Worm (Caenorhabditis elegans) whole organism, L1 larva: ENCODE data around the gene Y53F4B.21.
"Not testable (repeated sequence)": the region's sequence is repeated elsewhere in the genome, so short reads cannot be mapped to it uniquely, and the experiment has no call there.

Source experiments
- ama-1 ChIP-seq: fragments of 150-350 bp; optimal IDR thresholded peaks from 2 replicates; lab custom pipeline; 2014
- lin-13 ChIP-seq: fragments of 150-350 bp; optimal IDR thresholded peaks from 2 replicates; lab custom pipeline; 2014; ENCODE audit warnings: missing biosample characterization, missing genetic modification reagents, missing genetic modification characterization
- nhr-28 ChIP-seq: fragments of 150-350 bp; optimal IDR thresholded peaks from 2 replicates; lab custom pipeline; 2014; ENCODE audit warnings: missing biosample characterization, missing genetic modification characterization
- nhr-71 ChIP-seq: sonication (generic microtip); optimal IDR thresholded peaks from 2 replicates; lab custom pipeline; 2016; ENCODE audit warnings: mild to moderate bottlenecking, missing genetic modification characterization, moderate library complexity, missing compliant biosample characterization
- swsn-7 ChIP-seq: sonication (generic microtip); optimal IDR thresholded peaks from 2 replicates; lab custom pipeline; 2016; ENCODE audit warnings: missing genetic modification characterization, missing compliant biosample characterization
- unc-86 ChIP-seq: sonication (generic microtip); optimal IDR thresholded peaks from 2 replicates; lab custom pipeline; 2016; ENCODE audit warnings: missing genetic modification characterization, missing compliant biosample characterization

DNA sequence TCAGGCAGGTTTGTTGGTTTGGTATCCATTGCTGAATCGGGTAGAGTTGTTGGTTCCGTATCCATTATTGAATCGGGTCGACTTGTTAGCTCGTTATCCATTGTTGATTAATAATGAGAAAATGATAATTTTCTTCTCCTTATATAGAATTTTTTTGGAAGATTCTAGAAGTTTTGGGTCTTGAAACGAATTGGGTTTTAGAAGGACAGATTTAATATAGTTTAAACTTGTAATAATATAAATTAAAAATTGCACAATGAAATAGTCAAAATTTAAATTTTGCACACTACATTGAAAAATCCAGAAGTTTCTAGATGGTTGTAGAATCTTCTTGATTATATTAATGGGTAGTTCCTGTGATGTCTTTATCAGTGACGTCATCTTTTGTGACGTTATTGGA, 50.9 kb downstream of the Y53F4B.21 start, which contains the start of gene Y53F4B.26:
- TF ChIP-seq nhr-71; swsn-7 (tag; lab: Kevin White, UChicago); nhr-28 (tag; lab: Kevin White, UChicago); unc-86 (tag; lab: Kevin White, UChicago); lin-13 (GFP tag; lab: Kevin White, UChicago); ama-1 (lab: Kevin White, UChicago): not testable (repeated sequence)
